Fruit fly (Drosophila melanogaster): Measurements from ENCODE around the gene CG6171.

The CG6171 gene

DNA sequence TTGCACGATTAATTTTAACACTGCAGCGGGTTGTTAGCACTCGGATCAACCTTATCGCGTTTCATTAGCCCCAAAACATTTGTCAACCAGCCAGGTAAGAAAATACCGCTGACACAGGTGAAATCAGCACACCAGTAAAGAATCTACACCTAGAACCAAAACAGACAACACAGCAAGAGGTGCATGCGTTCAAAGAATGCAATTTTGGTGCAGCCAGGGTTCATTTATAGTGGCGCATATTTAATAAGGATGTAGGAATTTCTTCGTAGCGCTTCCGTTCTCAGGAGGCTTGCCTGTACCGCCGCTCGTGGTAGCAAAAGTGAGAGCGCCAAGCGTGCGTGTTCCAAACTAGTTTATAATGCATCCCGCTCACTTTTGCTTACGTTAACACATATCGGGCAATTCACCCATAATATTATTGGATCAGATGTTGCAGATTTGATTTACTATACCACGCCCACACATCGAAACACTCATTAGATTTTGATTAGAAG is 21.2 kb downstream of the CG6171 start:
- TF ChIP-seq CG10669 (GFP tag; optimal IDR thresholded peaks at IDR 0.05) (no peak), CG11294 (GFP tag; IDR thresholded peaks at IDR 0.05) (peak; percentile 21; the same call in 1 of the 2 replicates), CG11902 (GFP tag; optimal IDR thresholded peaks at IDR 0.05) (no peak), CG31627 (GFP tag; optimal IDR thresholded peaks at IDR 0.05) (peak; percentile 11), topi (GFP tag; optimal IDR thresholded peaks at IDR 0.05) (no peak), Lpt (GFP tag; optimal IDR thresholded peaks at IDR 0.05) (no peak), eg (GFP tag; IDR thresholded peaks at IDR 0.05) (peak; percentile 51; the same call in 2 of the 3 replicates), CG7368 (GFP tag; optimal IDR thresholded peaks at IDR 0.05) (no peak), OdsH (GFP tag; optimal IDR thresholded peaks at IDR 0.05) (no peak), acj6 (GFP tag; optimal IDR thresholded peaks at IDR 0.05) (no peak), spab (GFP tag; optimal IDR thresholded peaks at IDR 0.05) (no peak), CG6276 (GFP tag; optimal IDR thresholded peaks at IDR 0.05) (no peak), CG11762 (GFP tag; optimal IDR thresholded peaks at IDR 0.05; ENCODE audit: insufficient read depth) (no peak), svp (GFP tag) (peak; percentile 71), salr (GFP tag; optimal IDR thresholded peaks at IDR 0.05) (no peak), Sox102F (GFP tag; optimal IDR thresholded peaks at IDR 0.05) (no peak), fd85E (GFP tag; optimal IDR thresholded peaks at IDR 0.05) (no peak), CG34406 (GFP tag; optimal IDR thresholded peaks at IDR 0.05) (no peak), ss (GFP tag; optimal IDR thresholded peaks at IDR 0.05) (no peak), CG1621 (tag; optimal IDR thresholded peaks at IDR 0.05) (no peak), Blimp-1 (GFP tag; optimal IDR thresholded peaks at IDR 0.05) (peak; percentile 75), CG6854 (GFP tag; optimal IDR thresholded peaks at IDR 0.05) (no peak), achi (GFP tag; optimal IDR thresholded peaks at IDR 0.05) (no peak), Sox15 (GFP tag; optimal IDR thresholded peaks at IDR 0.05) (no peak), Gug (GFP tag; IDR thresholded peaks at IDR 0.05) (peak; percentile 36; the same call in 1 of the 2 replicates), fkh (GFP tag; optimal IDR thresholded peaks at IDR 0.05) (no peak), cyc (GFP tag; optimal IDR thresholded peaks at IDR 0.05) (no peak), CG6792 (GFP tag; optimal IDR thresholded peaks at IDR 0.05) (no peak), Hr4 (GFP tag; optimal IDR thresholded peaks at IDR 0.05) (no peak), CG8119 (GFP tag; IDR thresholded peaks at IDR 0.05) (no peak), CG15336 (GFP tag; IDR thresholded peaks at IDR 0.05) (peak; percentile 57), dsx (GFP tag; optimal IDR thresholded peaks at IDR 0.05; ENCODE audit: poor library complexity, severe bottlenecking) (no peak), net (GFP tag; optimal IDR thresholded peaks at IDR 0.05) (no peak), pdm3 (GFP tag; optimal IDR thresholded peaks at IDR 0.05) (no peak), Eip93F (GFP tag; optimal IDR thresholded peaks at IDR 0.05) (no peak), Eip75B (GFP tag; optimal IDR thresholded peaks at IDR 0.05) (no peak), dac (GFP tag; optimal IDR thresholded peaks at IDR 0.05) (no peak), esn (GFP tag; optimal IDR thresholded peaks at IDR 0.05) (no peak), CG3919 (GFP tag; optimal IDR thresholded peaks at IDR 0.05) (no peak), Hr38 (GFP tag; optimal IDR thresholded peaks at IDR 0.05) (no peak)

dm6 chr3R:15340052-15340732 is 23.5 kb downstream of the CG6171 start, which contains the start of gene SerRS-m:
SerRS-m (plus strand) TSS chr3R:15340667.
- TF ChIP-seq esn (GFP tag; optimal IDR thresholded peaks at IDR 0.05): peak; percentile 2
- no peak for TF ChIP-seq Eip75B (GFP tag; optimal IDR thresholded peaks at IDR 0.05)
- no peak for TF ChIP-seq Hr38 (GFP tag; optimal IDR thresholded peaks at IDR 0.05)
